Worm (Caenorhabditis elegans): ENCODE results near the gene vti-1.

DNA sequence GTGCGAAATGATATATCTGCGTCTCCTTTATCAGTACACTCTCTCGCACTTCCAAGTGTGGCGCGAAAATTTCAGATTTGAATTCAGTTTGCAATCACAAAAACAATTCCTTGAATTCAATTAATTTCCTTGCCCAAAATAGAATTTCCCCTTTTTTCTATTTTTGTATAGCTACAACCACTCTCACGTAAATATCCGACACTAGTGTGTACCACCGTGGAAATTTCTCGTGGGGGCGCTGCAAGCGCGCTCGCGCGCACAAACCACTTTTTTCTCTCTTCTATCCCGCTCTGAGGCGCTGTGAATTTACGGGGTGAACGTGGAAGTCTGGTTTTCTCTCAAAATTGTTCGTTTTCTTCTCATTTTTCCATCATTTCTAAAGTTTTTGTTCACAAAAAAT is 15.1 kb upstream of the vti-1 start, which contains the start of gene Y57G11C.8:
- TF ChIP-seq ama-1 (optimal IDR thresholded peaks at IDR 0.05) (no peak), nhr-12 (tag; optimal IDR thresholded peaks at IDR 0.05) (no peak), elt-1 (tag; optimal IDR thresholded peaks at IDR 0.05) (no peak), nfya-1 (tag; optimal IDR thresholded peaks at IDR 0.05; ENCODE audit: insufficient read depth) (no peak), unc-39 (tag; optimal IDR thresholded peaks at IDR 0.05) (no peak), lsy-12 (tag; optimal IDR thresholded peaks at IDR 0.05) (no peak), nhr-28 (tag; optimal IDR thresholded peaks at IDR 0.05) (no peak), ceh-9 (tag; optimal IDR thresholded peaks at IDR 0.05) (no peak)

All from whole organism, L3 larva.